Worm (Caenorhabditis elegans) whole organism, L4 larva: Measurements from ENCODE around the gene srd-13.

Source experiments
- D1046.2 ChIP-seq: fragments of 200-800 bp; sonication (Bioruptor generic); IDR thresholded peaks from 2 replicates; pipeline ENCODE4 v1.3.6; 2022; ENCODE audit warnings: missing genetic modification characterization, missing compliant biosample characterization
- F37D6.2 ChIP-seq: sonication (generic microtip); optimal IDR thresholded peaks from 2 replicates; lab custom pipeline; 2016; ENCODE audit warnings: mild to moderate bottlenecking, missing genetic modification characterization, missing compliant biosample characterization
- F49E8.2 ChIP-seq: sonication (generic microtip); optimal IDR thresholded peaks from 2 replicates; lab custom pipeline; 2016; ENCODE audit warnings: missing compliant biosample characterization, mild to moderate bottlenecking, missing genetic modification characterization, borderline replicate concordance
- R02D3.7 ChIP-seq: fragments of 150-350 bp; sonication (generic microtip); optimal IDR thresholded peaks from 3 replicates; lab custom pipeline; 2014; ENCODE audit warnings: missing biosample characterization, missing genetic modification characterization
- T20F7.1 ChIP-seq: fragments of 200-800 bp; sonication (Bioruptor generic); optimal IDR thresholded peaks from 2 replicates; lab custom pipeline; 2018; ENCODE audit warnings: mild to moderate bottlenecking, missing genetic modification characterization, missing compliant biosample characterization
- Y5F2A.4 ChIP-seq: fragments of 200-800 bp; sonication (Bioruptor generic); optimal IDR thresholded peaks from 2 replicates; lab custom pipeline; 2018; ENCODE audit warnings: mild to moderate bottlenecking, missing genetic modification characterization, missing compliant biosample characterization
- ZK546.5 ChIP-seq, 2 experiments: sonication (generic microtip); optimal IDR thresholded peaks; 2 replicates each; lab custom pipeline; 2017; ENCODE audit warnings: missing biosample characterization in 2 of 2, missing genetic modification characterization in 2 of 2
- aha-1 ChIP-seq: fragments of 150-350 bp; peaks from one replicate; lab custom pipeline; 2014; ENCODE audit warnings: missing biosample characterization, missing genetic modification characterization
- ama-1 ChIP-seq: fragments of 150-350 bp; optimal IDR thresholded peaks from 2 replicates; lab custom pipeline; 2014; ENCODE audit warnings: inconsistent platforms, mixed read lengths
- attf-4 ChIP-seq: sonication (generic microtip); optimal IDR thresholded peaks from 3 replicates; lab custom pipeline; 2017; ENCODE audit warnings: missing biosample characterization, missing genetic modification characterization
- ceh-20 ChIP-seq: fragments of 200-800 bp; sonication (Bioruptor generic); IDR thresholded peaks from 2 replicates; pipeline ENCODE4 v1.3.6; 2022; ENCODE audit warnings: missing genetic modification reagents, missing genetic modification characterization, missing compliant biosample characterization
- ceh-28 ChIP-seq: fragments of 150-350 bp; optimal IDR thresholded peaks from 2 replicates; lab custom pipeline; 2014; ENCODE audit warnings: missing biosample characterization, missing genetic modification reagents, missing genetic modification characterization
- ceh-62 ChIP-seq: sonication (generic microtip); optimal IDR thresholded peaks from 2 replicates; lab custom pipeline; 2017; ENCODE audit warnings: missing biosample characterization, missing genetic modification characterization
- ceh-82 ChIP-seq: sonication (generic microtip); optimal IDR thresholded peaks from 2 replicates; lab custom pipeline; 2017; ENCODE audit warnings: missing biosample characterization, missing genetic modification characterization
- daf-12 ChIP-seq: fragments of 150-350 bp; optimal IDR thresholded peaks from 2 replicates; lab custom pipeline; 2014; ENCODE audit warnings: missing biosample characterization, missing genetic modification reagents, missing genetic modification characterization
- dmd-6 ChIP-seq: fragments of 200-800 bp; sonication (Bioruptor generic); IDR thresholded peaks from 2 replicates; pipeline ENCODE4 v1.3.6; 2022; ENCODE audit warnings: missing genetic modification reagents, missing genetic modification characterization, missing compliant biosample characterization
- dmd-8 ChIP-seq: fragments of 200-800 bp; sonication (Bioruptor generic); IDR thresholded peaks from 2 replicates; pipeline ENCODE4 v1.3.6; 2022; ENCODE audit warnings: missing genetic modification characterization, missing compliant biosample characterization
- dmd-9 ChIP-seq: fragments of 200-800 bp; sonication (Bioruptor generic); IDR thresholded peaks from 2 replicates; pipeline ENCODE4 v1.3.6; 2022; ENCODE audit warnings: missing genetic modification reagents, missing genetic modification characterization, missing compliant biosample characterization
- egl-27 ChIP-seq: sonication (generic microtip); optimal IDR thresholded peaks from 3 replicates; lab custom pipeline; 2017; ENCODE audit warnings: missing biosample characterization, missing genetic modification reagents, missing genetic modification characterization
- fkh-10 ChIP-seq: fragments of 150-350 bp; optimal IDR thresholded peaks from 2 replicates; lab custom pipeline; 2014; ENCODE audit warnings: missing biosample characterization, missing genetic modification reagents, missing genetic modification characterization
- hif-1 ChIP-seq, 2 experiments: sonication (generic microtip); optimal IDR thresholded peaks; 2 replicates each; lab custom pipeline; 2016 to 2017; ENCODE audit warnings: missing compliant biosample characterization in 2 of 2, missing genetic modification characterization in 2 of 2, missing genetic modification reagents in 2 of 2, missing genotype in 2 of 2, mild to moderate bottlenecking in 1 of 2
- hmg-1.1 ChIP-seq: fragments of 200-800 bp; sonication (Bioruptor generic); IDR thresholded peaks from 2 replicates; pipeline ENCODE4 v1.3.6; 2022; ENCODE audit warnings: missing genetic modification reagents, missing genetic modification characterization, missing compliant biosample characterization
- jun-1 ChIP-seq: fragments of 150-350 bp; optimal IDR thresholded peaks from 2 replicates; lab custom pipeline; 2014; ENCODE audit warnings: missing biosample characterization, missing genetic modification reagents, missing genetic modification characterization
- lin-1 ChIP-seq: fragments of 200-800 bp; sonication (Bioruptor generic); IDR thresholded peaks from 2 replicates; pipeline ENCODE4 v1.3.6; 2022; ENCODE audit warnings: missing genetic modification reagents, missing genetic modification characterization, missing compliant biosample characterization
- lin-13 ChIP-seq: fragments of 150-350 bp; optimal IDR thresholded peaks from 2 replicates; lab custom pipeline; 2014; ENCODE audit warnings: missing biosample characterization, missing genetic modification reagents, missing genetic modification characterization
- lin-15B ChIP-seq: fragments of 150-350 bp; sonication (generic microtip); optimal IDR thresholded peaks from 3 replicates; lab custom pipeline; 2014; ENCODE audit warnings: missing biosample characterization, missing genetic modification characterization
- lin-29 ChIP-seq: fragments of 200-800 bp; sonication (Bioruptor generic); IDR thresholded peaks from 2 replicates; pipeline ENCODE4 v1.3.6; 2022; ENCODE audit warnings: missing genetic modification reagents, missing genetic modification characterization, missing compliant biosample characterization
- lin-39 ChIP-seq: fragments of 150-350 bp; optimal IDR thresholded peaks from 2 replicates; lab custom pipeline; 2014; ENCODE audit warnings: missing biosample characterization, missing genetic modification reagents, missing genetic modification characterization
- lir-3 ChIP-seq: sonication (generic microtip); optimal IDR thresholded peaks from 2 replicates; lab custom pipeline; 2016; ENCODE audit warnings: mild to moderate bottlenecking, missing genetic modification characterization, missing compliant biosample characterization
- lsy-2 ChIP-seq, 2 experiments: fragments of 150-350 bp in 1 of 2; sonication (generic microtip) in 1 of 2; optimal IDR thresholded peaks; 2 replicates each; lab custom pipeline; 2014 to 2017; ENCODE audit warnings: missing biosample characterization in 2 of 2, missing genetic modification characterization in 2 of 2
- madf-5 ChIP-seq, 2 experiments: fragments of 200-800 bp; sonication (Bioruptor generic); IDR thresholded peaks; 2 replicates each; pipeline ENCODE4 v1.3.6; 2022; ENCODE audit warnings: missing compliant biosample characterization in 2 of 2, missing genetic modification characterization in 2 of 2
- mes-2 ChIP-seq: sonication (generic microtip); optimal IDR thresholded peaks from 2 replicates; lab custom pipeline; 2016; ENCODE audit warnings: missing genotype, mild to moderate bottlenecking, missing genetic modification characterization, missing compliant biosample characterization; ENCODE audit not compliant: poor library complexity, severe bottlenecking
- mxl-2 ChIP-seq: fragments of 200-800 bp; sonication (Bioruptor generic); conservative IDR thresholded peaks from 2 replicates; pipeline ENCODE4 v1.3.6; 2022; ENCODE audit warnings: missing genetic modification reagents, missing genetic modification characterization, missing compliant biosample characterization
- mxl-3 ChIP-seq: fragments of 200-800 bp; sonication (Bioruptor generic); optimal IDR thresholded peaks from 2 replicates; lab custom pipeline; 2018; ENCODE audit warnings: mild to moderate bottlenecking, missing genetic modification characterization, missing compliant biosample characterization
- nhr-10 ChIP-seq: fragments of 150-350 bp; optimal IDR thresholded peaks from 2 replicates; lab custom pipeline; 2014; ENCODE audit warnings: missing biosample characterization, missing genetic modification characterization
- nhr-102 ChIP-seq: sonication (generic microtip); optimal IDR thresholded peaks from 2 replicates; lab custom pipeline; 2016; ENCODE audit warnings: mild to moderate bottlenecking, missing genetic modification characterization, moderate library complexity, missing compliant biosample characterization
- nhr-11 ChIP-seq: fragments of 150-350 bp; optimal IDR thresholded peaks from 2 replicates; lab custom pipeline; 2014; ENCODE audit warnings: missing biosample characterization, missing genetic modification characterization
- nhr-41 ChIP-seq: fragments of 200-800 bp; sonication (Bioruptor generic); IDR thresholded peaks from 2 replicates; pipeline ENCODE4 v1.3.6; 2022; ENCODE audit warnings: missing genetic modification reagents, missing genetic modification characterization, missing compliant biosample characterization
- nhr-48 ChIP-seq: sonication (generic microtip); optimal IDR thresholded peaks from 2 replicates; lab custom pipeline; 2016; ENCODE audit warnings: mild to moderate bottlenecking, missing genetic modification characterization, missing compliant biosample characterization
- nhr-76 ChIP-seq: fragments of 150-350 bp; optimal IDR thresholded peaks from 2 replicates; lab custom pipeline; 2014; ENCODE audit warnings: missing biosample characterization, missing genetic modification characterization
- nhr-77 ChIP-seq: fragments of 150-350 bp; optimal IDR thresholded peaks from 2 replicates; lab custom pipeline; 2014; ENCODE audit warnings: missing biosample characterization, missing genetic modification characterization
- saeg-2 ChIP-seq: fragments of 200-800 bp; sonication (Bioruptor generic); IDR thresholded peaks from 2 replicates; pipeline ENCODE4 v1.3.6; 2022; ENCODE audit warnings: missing genetic modification reagents, missing genetic modification characterization, missing compliant biosample characterization
- sdz-12 ChIP-seq: fragments of 200-800 bp; sonication (Bioruptor generic); optimal IDR thresholded peaks from 2 replicates; lab custom pipeline; 2018; ENCODE audit warnings: mild to moderate bottlenecking, missing genetic modification characterization, missing compliant biosample characterization
- set-16 ChIP-seq: fragments of 200-800 bp; sonication (Bioruptor generic); IDR thresholded peaks from 2 replicates; pipeline ENCODE4 v1.3.6; 2022; ENCODE audit warnings: missing genetic modification reagents, missing genetic modification characterization, missing compliant biosample characterization
- skn-1 ChIP-seq: fragments of 150-350 bp; optimal IDR thresholded peaks from 2 replicates; lab custom pipeline; 2014; ENCODE audit warnings: missing biosample characterization, missing genetic modification characterization
- snpc-4 ChIP-seq: fragments of 150-350 bp; optimal IDR thresholded peaks from 2 replicates; lab custom pipeline; 2014; ENCODE audit warnings: missing biosample characterization, missing genetic modification characterization
- spr-1 ChIP-seq: sonication (generic microtip); optimal IDR thresholded peaks from 2 replicates; lab custom pipeline; 2016; ENCODE audit warnings: mild to moderate bottlenecking, missing genetic modification characterization, missing compliant biosample characterization
- tra-1 ChIP-seq: fragments of 200-800 bp; sonication (Bioruptor generic); IDR thresholded peaks from 2 replicates; pipeline ENCODE4 v1.3.6; 2022; ENCODE audit warnings: missing genetic modification reagents, missing genetic modification characterization, missing compliant biosample characterization
- unc-62 ChIP-seq, 3 experiments: fragments of 150-350 bp in 1 of 3; sonication (generic microtip); optimal IDR thresholded peaks in 2 of 3; peaks in 1 of 3; 1 replicate in 1 of 3; 2 replicates in 2 of 3; lab custom pipeline; 2014 to 2017; ENCODE audit warnings: missing biosample characterization in 3 of 3, missing genetic modification characterization in 3 of 3, missing genetic modification reagents in 3 of 3, missing genotype in 1 of 3
- vab-7 ChIP-seq: fragments of 200-800 bp; sonication (Bioruptor generic); IDR thresholded peaks from 2 replicates; pipeline ENCODE4 v1.3.6; 2022; ENCODE audit warnings: missing genetic modification reagents, missing genetic modification characterization, missing compliant biosample characterization
- zfp-2 ChIP-seq: sonication (generic microtip); optimal IDR thresholded peaks from 2 replicates; lab custom pipeline; 2016; ENCODE audit warnings: mild to moderate bottlenecking, missing genetic modification characterization, missing compliant biosample characterization
- ztf-11 ChIP-seq: fragments of 150-350 bp; optimal IDR thresholded peaks from 2 replicates; lab custom pipeline; 2014; ENCODE audit warnings: missing biosample characterization, missing genetic modification characterization
- ztf-7 ChIP-seq: fragments of 150-350 bp; optimal IDR thresholded peaks from 2 replicates; lab custom pipeline; 2014; ENCODE audit warnings: missing biosample characterization, missing genetic modification characterization

Gene srd-13

DNA sequence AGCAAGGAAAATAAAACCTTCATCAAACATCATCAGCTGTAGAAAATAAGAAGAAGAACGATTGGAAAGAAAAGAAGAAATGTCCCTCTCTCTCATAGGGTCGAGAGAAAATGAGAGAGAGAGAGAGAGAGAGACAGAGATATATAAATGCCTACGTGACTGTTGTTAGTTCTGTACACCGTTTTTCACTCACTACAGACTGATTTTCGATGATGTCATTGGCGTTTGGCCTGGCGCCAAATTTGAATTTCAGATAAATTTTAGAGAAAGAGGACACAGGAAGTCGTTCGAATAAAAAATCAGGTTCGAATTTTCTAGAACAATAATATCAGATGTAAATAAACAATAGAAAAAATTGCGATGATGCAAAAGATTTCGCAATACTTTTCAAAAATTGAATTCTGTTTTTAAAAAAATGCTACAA lies 20.5 kb upstream of the srd-13 start (continued):
- TF ChIP-seq fkh-10: no peak
- TF ChIP-seq ceh-62 (tag; lab: Kevin White, UChicago): no peak
- no peak for TF ChIP-seq ceh-20
- no peak for TF ChIP-seq D1046.2 (GFP tag; lab: Robert Waterston, UW)
- peak; percentile 63; the same call in 1 of the 2 replicates for TF ChIP-seq tra-1 (GFP tag; lab: Robert Waterston, UW)
- TF ChIP-seq vab-7 (GFP tag; lab: Robert Waterston, UW): no peak
- TF ChIP-seq ceh-28 (tag; lab: Kevin White, UChicago): no peak
- TF ChIP-seq mes-2 (tag; lab: Kevin White, UChicago): peak; percentile 31
- no peak for TF ChIP-seq dmd-9 (GFP tag; lab: Robert Waterston, UW)
- no peak for TF ChIP-seq skn-1
- TF ChIP-seq mxl-2 (GFP tag; lab: Robert Waterston, UW): 0 out of 2 replicates have a peak, but pooled peaks have one; percentile 20
- TF ChIP-seq nhr-77 (tag; lab: Kevin White, UChicago): peak; percentile 72
- no peak for TF ChIP-seq ama-1
- no peak for TF ChIP-seq nhr-41 (GFP tag; lab: Robert Waterston, UW)
- peak; percentile 63 for TF ChIP-seq nhr-11 (tag; lab: Kevin White, UChicago)
- TF ChIP-seq mxl-3: peak; percentile 46
- TF ChIP-seq unc-62 (GFP tag; optimal IDR thresholded peaks at IDR 0.05 in 1 of 2; lab: Kevin White, UChicago): no peak
- TF ChIP-seq unc-62 (tag; optimal IDR thresholded peaks at IDR 0.05; lab: Kevin White, UChicago): no peak
- peak; percentile 71 for TF ChIP-seq nhr-10 (tag; lab: Kevin White, UChicago)
- no peak for TF ChIP-seq set-16
- TF ChIP-seq R02D3.7 (tag; lab: Kevin White, UChicago): no peak
- TF ChIP-seq nhr-102: peak; percentile 4
- no peak for TF ChIP-seq madf-5 (GFP tag; IDR thresholded peaks at IDR 0.05; lab: Robert Waterston, UW)
- TF ChIP-seq attf-4 (tag; lab: Kevin White, UChicago): no peak
- peak in 1 of 2 experiments; percentile 59 for TF ChIP-seq lsy-2 (tag; optimal IDR thresholded peaks at IDR 0.05; lab: Kevin White, UChicago)
- TF ChIP-seq lin-1: no peak
- no peak for TF ChIP-seq ztf-11 (tag; lab: Kevin White, UChicago)
- TF ChIP-seq T20F7.1 (GFP tag; lab: Kevin White, UChicago): peak; percentile 53
- TF ChIP-seq zfp-2 (tag; lab: Kevin White, UChicago): no peak
- no peak for TF ChIP-seq sdz-12 (GFP tag; lab: Kevin White, UChicago)
- peak; percentile 100 for TF ChIP-seq aha-1 (tag; lab: Kevin White, UChicago)
- TF ChIP-seq nhr-48 (tag; lab: Kevin White, UChicago): peak; percentile 73
- TF ChIP-seq jun-1: no peak
- no peak for TF ChIP-seq ZK546.5 (tag; optimal IDR thresholded peaks at IDR 0.05; lab: Kevin White, UChicago)
- peak; percentile 79 for TF ChIP-seq dmd-6 (GFP tag; lab: Robert Waterston, UW)
- peak; percentile 55 for TF ChIP-seq hmg-1.1 (GFP tag; lab: Robert Waterston, UW)
- TF ChIP-seq lin-29 (GFP tag; lab: Robert Waterston, UW): no peak
- no peak for TF ChIP-seq F49E8.2 (tag; lab: Kevin White, UChicago)
- no peak for TF ChIP-seq F37D6.2 (tag; lab: Kevin White, UChicago)
- TF ChIP-seq nhr-76 (tag; lab: Kevin White, UChicago): no peak
- no peak for TF ChIP-seq saeg-2 (GFP tag; lab: Robert Waterston, UW)
- TF ChIP-seq snpc-4 (tag; lab: Kevin White, UChicago): no peak
- TF ChIP-seq daf-12 (tag; lab: Kevin White, UChicago): no peak
- peak; percentile 3 for TF ChIP-seq lin-15B (tag; lab: Kevin White, UChicago)
- TF ChIP-seq dmd-8 (GFP tag; lab: Robert Waterston, UW): no peak
- no peak for TF ChIP-seq egl-27 (tag; lab: Kevin White, UChicago)
- TF ChIP-seq ztf-7: no peak
- TF ChIP-seq Y5F2A.4: no peak
- no peak for TF ChIP-seq lir-3 (tag; lab: Kevin White, UChicago)
- TF ChIP-seq lin-13: peak; percentile 95
- no peak for TF ChIP-seq ceh-82 (tag; lab: Kevin White, UChicago)
- no peak for TF ChIP-seq lin-39 (tag; lab: Kevin White, UChicago)
- TF ChIP-seq spr-1 (tag; lab: Kevin White, UChicago): peak; percentile 38
- TF ChIP-seq hif-1 (tag; optimal IDR thresholded peaks at IDR 0.05; lab: Kevin White, UChicago): peak; percentile 88 to 100
